Worm (Caenorhabditis elegans) whole organism, young adult: ENCODE measurements around the gene C33B4.4.

Experiments used
- D2030.7 ChIP-seq: fragments of 200-800 bp; sonication (Bioruptor generic); IDR thresholded peaks from 2 replicates; pipeline ENCODE4 v1.3.6; 2022; ENCODE audit warnings: missing genetic modification reagents, missing genetic modification characterization, missing compliant biosample characterization
- F57A8.1 ChIP-seq: fragments of 200-800 bp; sonication (Bioruptor generic); optimal IDR thresholded peaks from 2 replicates; lab custom pipeline; 2018; ENCODE audit warnings: mild to moderate bottlenecking, missing genetic modification characterization, moderate library complexity, missing compliant biosample characterization
- T26A5.8 ChIP-seq: sonication (generic microtip); optimal IDR thresholded peaks from 2 replicates; lab custom pipeline; 2016; ENCODE audit warnings: missing genetic modification characterization, missing compliant biosample characterization
- Y56A3A.18 ChIP-seq: fragments of 200-800 bp; sonication (Bioruptor generic); IDR thresholded peaks from 2 replicates; pipeline ENCODE4 v1.3.6; 2022; ENCODE audit warnings: missing genetic modification reagents, missing genetic modification characterization, missing compliant biosample characterization
- ama-1 ChIP-seq, 3 experiments: fragments of 150-350 bp in 1 of 3; sonication (generic microtip) in 2 of 3; optimal IDR thresholded peaks; 2 replicates each; lab custom pipeline; 2014 to 2018; ENCODE audit warnings: missing biosample characterization in 2 of 3, missing genetic modification characterization in 2 of 3, missing genetic modification reagents in 2 of 3
- attf-5 ChIP-seq: fragments of 200-800 bp; sonication (Bioruptor generic); optimal IDR thresholded peaks from 2 replicates; lab custom pipeline; 2018; ENCODE audit warnings: mild to moderate bottlenecking, missing genetic modification characterization, missing compliant biosample characterization
- ets-4 ChIP-seq: fragments of 200-800 bp; sonication (Bioruptor generic); optimal IDR thresholded peaks from 2 replicates; lab custom pipeline; 2018; ENCODE audit warnings: mild to moderate bottlenecking, missing genetic modification characterization, missing compliant biosample characterization
- hmg-20 ChIP-seq: fragments of 200-800 bp; sonication (Bioruptor generic); IDR thresholded peaks from 2 replicates; pipeline ENCODE4 v1.3.6; 2022; ENCODE audit warnings: missing genetic modification reagents, missing genetic modification characterization, missing compliant biosample characterization
- lag-1 ChIP-seq: fragments of 200-800 bp; sonication (Bioruptor generic); IDR thresholded peaks from 2 replicates; pipeline ENCODE4 v1.3.6; 2022; ENCODE audit warnings: missing genetic modification reagents, missing genetic modification characterization, missing compliant biosample characterization
- nhr-179 ChIP-seq: sonication (generic microtip); optimal IDR thresholded peaks from 2 replicates; lab custom pipeline; 2016; ENCODE audit warnings: mild to moderate bottlenecking, missing genetic modification characterization, missing compliant biosample characterization
- snpc-1.1 ChIP-seq: sonication (generic microtip); optimal IDR thresholded peaks from 2 replicates; lab custom pipeline; 2017; ENCODE audit warnings: missing genetic modification characterization, mild to moderate bottlenecking, missing compliant biosample characterization, antibody characterized with exemption, moderate library complexity, missing genotype, missing genetic modification reagents; ENCODE audit not compliant: insufficient read depth
- snpc-3.4 ChIP-seq: sonication (generic microtip); optimal IDR thresholded peaks from 2 replicates; lab custom pipeline; 2017; ENCODE audit warnings: missing genetic modification characterization, mild to moderate bottlenecking, missing compliant biosample characterization, antibody characterized with exemption, moderate library complexity, missing genotype, missing genetic modification reagents
- snpc-4 ChIP-seq, 5 experiments: fragments of 150-350 bp in 1 of 5; sonication (generic microtip) in 4 of 5; optimal IDR thresholded peaks; 2 replicates each; lab custom pipeline; 2014 to 2018; ENCODE audit warnings: missing genetic modification characterization in 5 of 5, missing biosample characterization in 3 of 5, antibody characterized with exemption in 2 of 5, mild to moderate bottlenecking in 2 of 5, missing compliant biosample characterization in 2 of 5, missing genotype in 2 of 5, moderate library complexity in 2 of 5, missing genetic modification reagents in 1 of 5

DNA sequence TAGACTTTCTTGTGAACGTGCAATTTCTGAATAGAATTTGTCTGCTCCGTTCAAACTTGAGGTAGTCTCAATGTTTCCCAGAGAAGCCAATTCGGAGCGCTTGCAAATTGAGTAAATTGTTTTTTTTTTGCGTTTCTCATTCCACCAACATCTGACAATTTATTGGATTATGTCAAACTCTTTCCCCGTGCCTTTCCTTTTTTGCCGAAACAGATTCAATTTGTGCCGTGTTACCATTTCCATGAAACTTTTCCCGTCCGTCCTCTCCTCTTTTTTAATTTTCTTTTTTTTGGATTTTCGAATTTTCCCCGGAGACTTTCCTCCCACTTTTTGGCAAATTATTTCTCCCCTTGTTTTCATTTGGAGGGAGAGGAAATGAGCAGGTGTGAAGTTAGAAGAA lies 29.8 kb downstream of the C33B4.4 start:
- TF ChIP-seq Y56A3A.18 (GFP tag; lab: Robert Waterston, UW): no peak
- TF ChIP-seq ama-1 (optimal IDR thresholded peaks at IDR 0.05; lab: Kevin White, UChicago): no peak
- TF ChIP-seq ama-1 (GFP tag; optimal IDR thresholded peaks at IDR 0.05; lab: Kevin White, UChicago): no peak
- TF ChIP-seq nhr-179 (tag; lab: Kevin White, UChicago): no peak
- no peak for TF ChIP-seq hmg-20 (GFP tag; lab: Robert Waterston, UW)
- no peak for TF ChIP-seq ets-4 (GFP tag; lab: Kevin White, UChicago)
- TF ChIP-seq F57A8.1 (GFP tag; lab: Kevin White, UChicago): no peak
- TF ChIP-seq snpc-3.4: no peak
- TF ChIP-seq lag-1 (GFP tag; lab: Robert Waterston, UW): no peak
- TF ChIP-seq snpc-1.1: no peak
- no peak for TF ChIP-seq D2030.7 (GFP tag; lab: Robert Waterston, UW)
- TF ChIP-seq snpc-4 (GFP tag; optimal IDR thresholded peaks at IDR 0.05; lab: Kevin White, UChicago): no peak
- no peak for TF ChIP-seq snpc-4 (tag; optimal IDR thresholded peaks at IDR 0.05; lab: Kevin White, UChicago)
- TF ChIP-seq T26A5.8 (tag; lab: Kevin White, UChicago): no peak
- no peak for TF ChIP-seq attf-5 (GFP tag; lab: Kevin White, UChicago)
